Worm (Caenorhabditis elegans) whole organism, L1 larva: Measurements from ENCODE around the gene sri-21.
A peak's percentile ranks its signal among the peaks of the same experiment; 100 is the strongest.

ENCODE experiments used
- alr-1 ChIP-seq: fragments of 200-800 bp; sonication (Bioruptor generic); optimal IDR thresholded peaks from 2 replicates; lab custom pipeline; 2018; ENCODE audit warnings: borderline replicate concordance, mild to moderate bottlenecking, missing genetic modification characterization, missing compliant biosample characterization
- blmp-1 ChIP-seq: fragments of 150-350 bp; optimal IDR thresholded peaks from 2 replicates; lab custom pipeline; 2014; ENCODE audit warnings: missing biosample characterization, missing genetic modification characterization
- ceh-82 ChIP-seq, 3 experiments: fragments of 150-350 bp in 1 of 3; sonication (generic microtip) in 2 of 3; optimal IDR thresholded peaks; 2 replicates each; lab custom pipeline; 2014 to 2017; ENCODE audit warnings: missing biosample characterization in 3 of 3, missing genetic modification characterization in 3 of 3
- ceh-88 ChIP-seq: fragments of 200-800 bp; sonication (Bioruptor generic); IDR thresholded peaks from 2 replicates; pipeline ENCODE4 v1.3.6; 2022; ENCODE audit warnings: missing genetic modification characterization, missing compliant biosample characterization
- ceh-90 ChIP-seq: sonication (generic microtip); optimal IDR thresholded peaks from 2 replicates; lab custom pipeline; 2016; ENCODE audit warnings: missing genetic modification characterization, missing compliant biosample characterization
- ces-1 ChIP-seq: fragments of 150-350 bp; optimal IDR thresholded peaks from 2 replicates; lab custom pipeline; 2014; ENCODE audit warnings: missing biosample characterization, missing genetic modification reagents, missing genetic modification characterization
- dsc-1 ChIP-seq: sonication (generic microtip); optimal IDR thresholded peaks from 2 replicates; lab custom pipeline; 2016; ENCODE audit warnings: mild to moderate bottlenecking, missing genetic modification characterization, missing compliant biosample characterization
- elt-2 ChIP-seq: sonication (generic microtip); optimal IDR thresholded peaks from 2 replicates; lab custom pipeline; 2016; ENCODE audit warnings: missing genetic modification characterization, mild to moderate bottlenecking, inconsistent platforms, missing compliant biosample characterization, missing genetic modification reagents
- fkh-8 ChIP-seq: sonication (generic microtip); optimal IDR thresholded peaks from 2 replicates; lab custom pipeline; 2016; ENCODE audit warnings: mild to moderate bottlenecking, missing genetic modification characterization, missing compliant biosample characterization
- hlh-17 ChIP-seq: fragments of 200-800 bp; sonication (Bioruptor generic); optimal IDR thresholded peaks from 2 replicates; lab custom pipeline; 2018; ENCODE audit warnings: missing genetic modification characterization, mild to moderate bottlenecking, missing compliant biosample characterization, moderate library complexity, borderline replicate concordance
- lin-13 ChIP-seq: fragments of 150-350 bp; optimal IDR thresholded peaks from 2 replicates; lab custom pipeline; 2014; ENCODE audit warnings: missing biosample characterization, missing genetic modification reagents, missing genetic modification characterization
- lin-15B ChIP-seq: fragments of 150-350 bp; sonication (generic microtip); optimal IDR thresholded peaks from 3 replicates; lab custom pipeline; 2014; ENCODE audit warnings: missing biosample characterization, missing genetic modification characterization
- lin-39 ChIP-seq: fragments of 150-350 bp; optimal IDR thresholded peaks from 2 replicates; lab custom pipeline; 2014; ENCODE audit warnings: missing biosample characterization, missing genetic modification reagents, missing genetic modification characterization
- mdl-1 ChIP-seq, 2 experiments: fragments of 150-350 bp; optimal IDR thresholded peaks; 2 replicates each; lab custom pipeline; 2014 to 2017; ENCODE audit warnings: missing biosample characterization in 2 of 2, missing genetic modification characterization in 2 of 2, inconsistent platforms in 1 of 2
- mef-2 ChIP-seq: fragments of 150-350 bp; optimal IDR thresholded peaks from 2 replicates; lab custom pipeline; 2014; ENCODE audit warnings: missing biosample characterization, missing genetic modification characterization
- mep-1 ChIP-seq: fragments of 150-350 bp; optimal IDR thresholded peaks from 2 replicates; lab custom pipeline; 2014; ENCODE audit warnings: missing biosample characterization, missing genetic modification characterization
- nhr-19 ChIP-seq: fragments of 200-800 bp; sonication (Bioruptor generic); conservative IDR thresholded peaks from 2 replicates; pipeline ENCODE4 v1.3.6; 2022; ENCODE audit warnings: missing genetic modification characterization, missing compliant biosample characterization
- nhr-237 ChIP-seq: fragments of 150-350 bp; optimal IDR thresholded peaks from 2 replicates; lab custom pipeline; 2014; ENCODE audit warnings: missing biosample characterization, missing genetic modification characterization
- nhr-28 ChIP-seq: fragments of 150-350 bp; optimal IDR thresholded peaks from 2 replicates; lab custom pipeline; 2014; ENCODE audit warnings: missing biosample characterization, missing genetic modification characterization
- nhr-84 ChIP-seq: sonication (generic microtip); optimal IDR thresholded peaks from 2 replicates; lab custom pipeline; 2017; ENCODE audit warnings: missing biosample characterization, missing genetic modification characterization
- nhr-85 ChIP-seq: sonication (generic microtip); peaks from one replicate; lab custom pipeline; 2016; ENCODE audit warnings: missing genetic modification characterization, inconsistent platforms, missing compliant biosample characterization
- pag-3 ChIP-seq: sonication (generic microtip); optimal IDR thresholded peaks from 2 replicates; lab custom pipeline; 2017; ENCODE audit warnings: missing genetic modification characterization, mild to moderate bottlenecking, missing compliant biosample characterization, antibody characterized with exemption, borderline replicate concordance; ENCODE audit not compliant: insufficient read depth
- pax-3 ChIP-seq: fragments of 200-800 bp; sonication (Bioruptor generic); optimal IDR thresholded peaks from 2 replicates; lab custom pipeline; 2018; ENCODE audit warnings: mild to moderate bottlenecking, missing genetic modification characterization, moderate library complexity, missing compliant biosample characterization
- rnt-1 ChIP-seq: sonication (generic microtip); optimal IDR thresholded peaks from 2 replicates; lab custom pipeline; 2016; ENCODE audit warnings: mild to moderate bottlenecking, missing genetic modification characterization, moderate library complexity, missing compliant biosample characterization
- sox-4 ChIP-seq: sonication (generic microtip); optimal IDR thresholded peaks from 2 replicates; lab custom pipeline; 2016; ENCODE audit warnings: missing genetic modification characterization, missing compliant biosample characterization
- sptf-1 ChIP-seq: fragments of 150-350 bp; optimal IDR thresholded peaks from 2 replicates; lab custom pipeline; 2014; ENCODE audit warnings: missing biosample characterization, missing genetic modification characterization
- sup-37 ChIP-seq: fragments of 200-800 bp; sonication (Bioruptor generic); optimal IDR thresholded peaks from 2 replicates; lab custom pipeline; 2018; ENCODE audit warnings: mild to moderate bottlenecking, missing genetic modification characterization, missing compliant biosample characterization
- unc-130 ChIP-seq: fragments of 150-350 bp; optimal IDR thresholded peaks from 2 replicates; lab custom pipeline; 2017; ENCODE audit warnings: missing biosample characterization, missing genetic modification characterization, inconsistent platforms
- unc-86 ChIP-seq: sonication (generic microtip); optimal IDR thresholded peaks from 2 replicates; lab custom pipeline; 2016; ENCODE audit warnings: missing genetic modification characterization, missing compliant biosample characterization
- xbp-1 ChIP-seq: sonication (generic microtip); optimal IDR thresholded peaks from 2 replicates; lab custom pipeline; 2016; ENCODE audit warnings: missing genetic modification characterization, missing compliant biosample characterization
- zag-1 ChIP-seq: fragments of 150-350 bp; optimal IDR thresholded peaks from 2 replicates; lab custom pipeline; 2014; ENCODE audit warnings: missing biosample characterization, missing genetic modification characterization
- zip-4 ChIP-seq: fragments of 200-800 bp; sonication (Bioruptor generic); optimal IDR thresholded peaks from 2 replicates; lab custom pipeline; 2018; ENCODE audit warnings: mild to moderate bottlenecking, missing genetic modification characterization, moderate library complexity, missing compliant biosample characterization
- ztf-4 ChIP-seq: fragments of 150-350 bp; optimal IDR thresholded peaks from 2 replicates; lab custom pipeline; 2014; ENCODE audit warnings: missing biosample characterization, missing genetic modification characterization

The sri-21 gene

ce11 chrV:3512381-3512780 lies 37.3 kb upstream of the sri-21 start, which contains the start of gene str-226:
str-226 (plus strand) TSS chrV:3512681.
- TF ChIP-seq mdl-1 (tag; optimal IDR thresholded peaks at IDR 0.05; lab: Kevin White, UChicago), result no peak
- TF ChIP-seq nhr-85 (tag; lab: Kevin White, UChicago), result no peak
- TF ChIP-seq hlh-17 (GFP tag; lab: Kevin White, UChicago), result no peak
- no peak for TF ChIP-seq sptf-1 (tag; lab: Kevin White, UChicago)
- no peak for TF ChIP-seq lin-13 (GFP tag; lab: Kevin White, UChicago)
- no peak for TF ChIP-seq xbp-1 (tag; lab: Kevin White, UChicago)
- no peak for TF ChIP-seq alr-1 (tag; lab: Kevin White, UChicago)

DNA sequence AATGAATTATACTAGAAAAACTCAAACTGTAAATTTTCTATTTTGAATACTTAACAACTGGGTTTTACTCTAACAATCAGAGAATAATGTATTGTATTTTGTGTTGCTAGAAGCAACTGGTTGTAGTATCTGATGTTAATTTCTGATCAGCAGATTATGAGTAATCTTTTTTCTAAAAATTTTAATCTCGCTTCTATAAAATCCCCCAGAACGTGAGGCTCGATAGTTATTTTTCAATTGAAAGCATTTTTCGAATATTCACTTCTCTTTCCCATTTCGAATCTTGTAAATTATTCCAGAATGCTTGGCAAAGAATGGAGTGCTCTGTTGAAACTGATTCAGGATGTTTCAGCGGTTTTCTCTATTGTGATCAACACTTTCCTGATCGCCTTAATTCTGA lies 31.8 kb upstream of the sri-21 start, which contains the start of gene str-227:
Gene str-227 (plus strand): TSS at position 301 of the 400 bp plus-strand sequence.
- TF ChIP-seq unc-130 (tag; lab: Kevin White, UChicago) (no peak), zip-4 (GFP tag; lab: Kevin White, UChicago) (no peak), nhr-19 (GFP tag; lab: Robert Waterston, UW) (no peak), lin-15B (tag; lab: Kevin White, UChicago) (no peak), nhr-84 (tag; lab: Kevin White, UChicago) (no peak), ceh-90 (tag; lab: Kevin White, UChicago) (no peak), ceh-82 (tag; optimal IDR thresholded peaks at IDR 0.05; lab: Kevin White, UChicago) (no peak), elt-2 (tag; lab: Kevin White, UChicago) (no peak), blmp-1 (tag; lab: Kevin White, UChicago) (no peak), ces-1 (GFP tag; lab: Kevin White, UChicago) (no peak), mdl-1 (tag; optimal IDR thresholded peaks at IDR 0.05; lab: Kevin White, UChicago) (no peak), sup-37 (GFP tag; lab: Kevin White, UChicago) (no peak), dsc-1 (no peak), pax-3 (tag; lab: Kevin White, UChicago) (no peak), ztf-4 (tag; lab: Kevin White, UChicago) (no peak), lin-39 (no peak), fkh-8 (tag; lab: Kevin White, UChicago) (no peak), mep-1 (tag; lab: Kevin White, UChicago) (no peak), unc-86 (tag; lab: Kevin White, UChicago) (no peak), pag-3 (tag; lab: Kevin White, UChicago) (no peak)

DNA sequence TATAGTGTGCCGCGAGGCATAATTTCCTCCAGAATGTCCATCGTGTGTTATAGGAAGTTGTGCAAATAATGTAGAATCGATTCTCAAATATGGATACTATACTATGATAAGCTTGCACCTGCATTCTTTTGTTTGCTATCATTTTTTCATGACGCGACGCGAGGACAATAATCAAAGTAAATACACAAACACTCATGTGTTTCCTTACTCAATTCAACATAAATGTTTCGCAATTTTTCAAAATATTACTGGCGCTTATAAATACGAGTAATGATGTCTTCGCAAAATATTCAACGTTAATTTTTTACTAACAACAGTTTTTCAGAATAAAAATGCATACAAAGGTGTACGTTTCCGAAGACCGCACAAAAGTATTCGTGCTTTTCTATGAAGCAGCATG lies 26.4 kb upstream of the sri-21 start, which contains the start of gene irg-1:
Gene irg-1 (plus strand): TSS at position 326 of the 400 bp plus-strand sequence.
- TF ChIP-seq pax-3 (tag; lab: Kevin White, UChicago) (no peak), nhr-28 (tag; lab: Kevin White, UChicago) (no peak), elt-2 (tag; lab: Kevin White, UChicago) (peak; percentile 37)
- TF ChIP-seq, all 84 proteins: peak for 1

- TF ChIP-seq dsc-1 (no peak), pag-3 (tag; lab: Kevin White, UChicago) (no peak), nhr-237 (tag; lab: Kevin White, UChicago) (no peak), sox-4 (tag; lab: Kevin White, UChicago) (no peak), mef-2 (tag; lab: Kevin White, UChicago) (no peak)
These were observed 24.7 kb upstream of the sri-21 start, which contains the start of gene T24A6.7 for ce11 chrV:3524970-3525369. T24A6.7 (plus strand) TSS chrV:3525270.

DNA sequence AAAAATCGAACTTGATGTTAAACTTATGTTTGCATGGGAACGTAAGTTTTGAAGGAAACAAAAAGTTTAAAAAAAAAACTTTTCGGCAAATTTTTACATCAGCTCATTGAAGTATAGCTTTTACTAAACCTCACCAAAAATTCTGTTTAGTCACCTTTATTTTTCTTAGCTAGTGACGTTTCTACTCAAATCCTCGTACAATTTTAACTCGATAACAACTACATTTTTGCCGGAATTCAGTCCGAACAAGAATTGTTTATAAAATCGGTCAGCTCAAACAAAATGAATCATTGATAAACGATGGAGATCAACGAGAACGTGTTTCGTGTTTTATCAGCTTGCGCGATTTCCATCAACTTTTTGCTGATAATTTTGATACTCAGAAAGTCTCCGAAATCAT lies 22.8 kb upstream of the sri-21 start, which contains the start of gene str-260:
Gene str-260 (plus strand): TSS at position 301 of the 400 bp plus-strand sequence.
- TF ChIP-seq ceh-88 (GFP tag; lab: Robert Waterston, UW) (no peak), nhr-84 (tag; lab: Kevin White, UChicago) (no peak), zag-1 (no peak), rnt-1 (no peak)
